Worm (Caenorhabditis elegans): ENCODE results near the gene srx-63.

- TF ChIP-seq ztf-29 (GFP tag; IDR thresholded peaks at IDR 0.05) (no peak), cog-1 (tag; optimal IDR thresholded peaks at IDR 0.05) (no peak), tab-1 (GFP tag; IDR thresholded peaks at IDR 0.05) (no peak), T22C8.4 (GFP tag; IDR thresholded peaks at IDR 0.05) (no peak), ref-1 (GFP tag; conservative IDR thresholded peaks at IDR 0.05) (no peak)
Observed at ce11 chrV:3892361-3892904, 39.0 kb upstream of the srx-63 start, which contains the start of gene C17E7.4.
